Fruit fly (Drosophila melanogaster) whole organism, larva: Measurements from ENCODE around the gene CG42685.
"Not testable (repeated sequence)": the region's sequence is repeated elsewhere in the genome, so short reads cannot be mapped to it uniquely, and the experiment has no call there.

ENCODE experiments used
- noc ChIP-seq: fragments of 200-800 bp; sonication (Bioruptor generic); optimal IDR thresholded peaks from 3 replicates; lab custom pipeline; 2019; ENCODE audit warnings: missing biosample characterization, mild to moderate bottlenecking, missing genetic modification characterization, moderate library complexity

CG42685 gene

dm6 chr2L:14730077-14730476 is at the start of gene CG42685:
TSS of gene CG42685 (minus strand) at chr2L:14730177.
- TF ChIP-seq noc: no peak

DNA sequence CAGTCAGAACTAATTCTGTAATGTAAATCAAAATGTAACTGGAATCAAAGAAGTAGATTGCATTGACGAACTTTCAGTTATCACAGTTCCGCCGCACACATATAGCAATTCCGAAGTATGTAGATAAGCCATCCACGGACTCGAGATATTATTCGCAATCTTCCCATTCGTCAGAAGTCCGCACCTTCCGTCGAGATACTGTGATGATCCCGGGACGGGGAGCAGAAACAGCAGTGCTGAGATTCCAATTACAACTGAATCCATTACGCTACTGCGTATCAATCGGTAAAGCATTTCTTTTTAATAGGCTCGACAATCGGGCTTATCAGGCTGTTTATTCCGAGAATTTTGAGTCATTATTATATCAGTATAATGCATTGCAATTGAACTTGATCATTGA is 44.7 kb upstream of the CG42685 start, which contains the start of gene CG4650:
TSS of gene CG4650 (minus strand) at position 269 of the 400 bp plus-strand sequence.
- TF ChIP-seq noc: no peak

DNA sequence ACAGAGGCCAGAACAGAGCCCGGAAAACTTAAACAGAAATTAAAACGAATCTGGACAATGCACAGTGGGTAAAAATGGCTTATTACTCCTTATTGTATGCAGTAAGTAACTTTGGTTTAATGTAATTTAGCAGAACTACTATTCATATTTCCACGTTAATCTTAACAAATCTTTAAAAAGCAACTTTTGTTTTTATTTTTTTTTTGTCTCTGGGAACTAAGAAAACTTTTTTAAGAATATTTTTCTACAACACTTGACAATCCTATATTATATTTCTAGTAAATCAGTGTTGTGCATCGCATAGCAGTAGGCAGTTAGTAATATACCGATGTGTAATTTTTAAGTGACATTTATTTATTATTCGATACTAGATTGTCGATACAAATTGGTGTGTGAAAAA is 35.6 kb upstream of the CG42685 start, which contains the start of gene CG4701:
TSS of gene CG4701 (plus strand) at position 301 of the 400 bp plus-strand sequence.
- no peak for TF ChIP-seq noc

DNA sequence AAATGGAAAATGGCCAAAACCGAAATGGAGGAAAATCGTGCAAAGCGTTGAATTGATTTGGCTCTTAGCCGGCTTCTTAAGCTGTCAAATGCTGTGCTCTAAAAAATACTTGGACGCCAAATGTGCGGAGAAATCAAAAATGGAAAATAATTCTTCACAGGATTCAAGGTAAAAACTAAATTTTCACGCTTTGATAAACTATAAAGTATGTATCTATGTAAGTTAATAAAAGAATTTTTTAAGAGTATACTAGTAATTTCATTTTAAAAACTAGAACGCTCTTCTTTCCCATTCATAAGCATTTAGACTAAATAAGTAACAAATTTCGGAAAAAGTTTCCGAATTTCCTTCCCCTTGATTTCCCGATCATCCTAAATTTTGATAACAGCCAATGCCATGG is 32.5 kb upstream of the CG42685 start, which contains the start of gene CSN1a:
TSS of gene CSN1a (plus strand) at position 301 of the 400 bp plus-strand sequence.
- TF ChIP-seq noc: no peak

DNA sequence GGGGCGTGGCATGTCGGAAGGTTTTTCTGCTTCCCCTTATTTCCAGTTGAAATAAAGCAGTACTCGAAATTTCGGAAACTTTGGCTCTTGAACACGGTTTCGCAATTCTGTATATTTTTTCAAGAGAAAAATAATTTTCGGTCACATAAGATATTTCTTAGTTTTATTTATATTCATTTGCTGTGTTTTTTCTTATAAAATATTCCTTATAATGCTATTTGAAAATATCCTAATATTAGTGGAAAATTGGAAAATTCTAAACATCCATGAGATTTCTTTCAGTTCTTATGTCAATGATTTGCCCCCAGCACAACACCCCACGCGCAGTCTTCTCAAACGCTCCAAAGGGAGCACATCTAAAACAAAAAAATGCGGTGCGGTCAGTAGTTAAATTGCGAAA is 30.5 kb upstream of the CG42685 start, which contains the start of gene CG4691:
TSS of gene CG4691 (plus strand) at position 301 of the 400 bp plus-strand sequence.
- TF ChIP-seq noc: no peak

DNA sequence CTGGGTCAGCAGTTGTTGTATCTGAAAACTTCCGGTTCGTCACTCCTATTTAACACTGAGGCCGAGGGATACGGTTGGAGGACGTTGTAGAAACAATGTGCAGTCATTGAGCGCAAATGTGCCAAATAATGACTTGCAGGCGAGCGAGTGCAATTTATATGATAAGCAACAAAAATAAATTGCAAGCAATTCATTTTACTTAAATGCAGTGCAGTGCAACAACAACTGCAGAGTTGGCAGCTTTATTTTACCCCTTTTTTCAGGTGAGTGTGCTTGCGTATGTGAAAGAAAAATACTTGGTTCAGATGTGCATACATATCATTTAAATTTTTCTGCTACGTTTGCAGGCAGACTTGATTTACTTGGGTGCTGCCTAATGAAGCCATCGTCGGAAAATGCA is 16.1 kb upstream of the CG42685 start:
- TF ChIP-seq noc: no peak

- TF ChIP-seq noc: no peak
Observed at dm6 chr2L:14745068-14745467, 15.1 kb upstream of the CG42685 start, which contains the start of gene CG42587. TSS of gene CG42587 (minus strand) at chr2L:14745210.

- TF ChIP-seq noc: no peak
Observed at dm6 chr2L:14744121-14744520, 14.1 kb upstream of the CG42685 start, which contains the start of gene CG42681. TSS of gene CG42681 (plus strand) at chr2L:14744421.

- no peak for TF ChIP-seq noc
Observed at dm6 chr2L:14743337-14743736, 13.4 kb upstream of the CG42685 start.

DNA sequence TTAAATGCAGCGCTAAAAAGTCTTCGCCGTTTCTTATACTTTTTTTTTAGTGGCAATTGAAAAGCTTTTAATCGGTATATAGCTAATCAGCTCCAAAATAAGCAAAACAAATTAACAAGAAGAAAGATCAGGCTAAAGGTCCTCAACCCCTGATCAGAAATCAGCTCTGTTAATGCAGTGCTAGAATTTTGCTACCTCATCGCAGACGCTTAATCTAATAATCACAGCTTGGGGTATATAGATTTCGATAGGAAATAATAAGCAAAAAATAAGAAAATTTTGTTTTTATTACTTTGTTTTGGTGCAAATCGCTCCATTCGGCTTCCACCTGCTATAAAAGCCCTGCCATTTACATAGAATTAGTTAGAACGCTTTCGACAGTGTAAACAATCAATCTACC is 12.9 kb upstream of the CG42685 start, which contains the start of gene CG34166:
TSS of gene CG34166 (plus strand) at position 301 of the 400 bp plus-strand sequence.
- not testable (repeated sequence) for TF ChIP-seq noc

DNA sequence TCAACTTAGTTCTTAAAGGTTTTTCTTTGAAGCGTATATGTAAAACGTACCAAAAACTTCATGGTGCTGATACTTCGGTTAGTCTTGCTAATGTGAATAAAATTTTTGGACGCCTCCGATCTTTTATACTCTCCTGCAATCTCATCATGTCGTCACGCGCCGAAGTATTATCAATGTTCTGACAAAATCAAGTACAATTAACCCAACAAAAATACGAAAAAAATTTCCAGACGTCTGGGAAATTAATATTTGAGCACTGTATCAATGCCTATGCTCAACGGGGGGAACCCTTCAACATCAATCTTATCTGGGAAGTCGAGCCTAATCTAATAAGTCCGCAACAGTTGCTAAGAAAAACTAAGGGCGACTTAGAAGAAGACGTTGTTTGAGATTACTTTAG is 11.8 kb upstream of the CG42685 start, which contains the start of gene CG42586:
TSS of gene CG42586 (minus strand) at position 101 of the 400 bp plus-strand sequence.
- TF ChIP-seq noc: not testable (repeated sequence)

DNA sequence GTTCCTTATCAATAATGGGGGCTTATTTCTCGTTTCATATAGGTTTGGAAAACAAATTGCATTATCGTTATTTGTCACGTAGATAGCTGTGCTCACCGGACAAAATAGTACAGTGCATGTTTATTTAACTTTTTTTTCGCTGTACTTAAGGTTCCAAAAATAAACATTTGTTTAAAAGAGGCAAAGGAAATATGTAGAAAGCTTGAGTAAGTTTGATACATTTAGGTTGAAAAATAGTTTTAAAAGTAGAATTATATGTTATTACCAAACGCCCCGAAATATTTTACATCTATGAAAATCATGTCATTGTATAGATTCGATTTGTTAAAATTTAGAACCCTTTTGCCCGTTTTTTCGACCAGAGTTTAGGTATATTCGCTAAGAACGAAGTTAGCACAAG is 9.6 kb upstream of the CG42685 start, which contains the start of gene CG42585:
TSS of gene CG42585 (plus strand) at position 301 of the 400 bp plus-strand sequence.
- TF ChIP-seq noc: not testable (repeated sequence)

DNA sequence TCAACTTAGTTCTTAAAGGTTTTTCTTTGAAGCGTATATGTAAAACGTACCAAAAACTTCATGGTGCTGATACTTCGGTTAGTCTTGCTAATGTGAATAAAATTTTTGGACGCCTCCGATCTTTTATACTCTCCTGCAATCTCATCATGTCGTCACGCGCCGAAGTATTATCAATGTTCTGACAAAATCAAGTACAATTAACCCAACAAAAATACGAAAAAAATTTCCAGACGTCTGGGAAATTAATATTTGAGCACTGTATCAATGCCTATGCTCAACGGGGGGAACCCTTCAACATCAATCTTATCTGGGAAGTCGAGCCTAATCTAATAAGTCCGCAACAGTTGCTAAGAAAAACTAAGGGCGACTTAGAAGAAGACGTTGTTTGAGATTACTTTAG is 7.7 kb upstream of the CG42685 start, which contains the start of gene CG31775:
TSS of gene CG31775 (minus strand) at position 101 of the 400 bp plus-strand sequence.
- TF ChIP-seq noc: not testable (repeated sequence)

DNA sequence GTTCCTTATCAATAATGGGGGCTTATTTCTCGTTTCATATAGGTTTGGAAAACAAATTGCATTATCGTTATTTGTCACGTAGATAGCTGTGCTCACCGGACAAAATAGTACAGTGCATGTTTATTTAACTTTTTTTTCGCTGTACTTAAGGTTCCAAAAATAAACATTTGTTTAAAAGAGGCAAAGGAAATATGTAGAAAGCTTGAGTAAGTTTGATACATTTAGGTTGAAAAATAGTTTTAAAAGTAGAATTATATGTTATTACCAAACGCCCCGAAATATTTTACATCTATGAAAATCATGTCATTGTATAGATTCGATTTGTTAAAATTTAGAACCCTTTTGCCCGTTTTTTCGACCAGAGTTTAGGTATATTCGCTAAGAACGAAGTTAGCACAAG is 5.6 kb upstream of the CG42685 start, which contains the start of gene CG31835:
TSS of gene CG31835 (plus strand) at position 301 of the 400 bp plus-strand sequence.
- TF ChIP-seq noc: not testable (repeated sequence)

DNA sequence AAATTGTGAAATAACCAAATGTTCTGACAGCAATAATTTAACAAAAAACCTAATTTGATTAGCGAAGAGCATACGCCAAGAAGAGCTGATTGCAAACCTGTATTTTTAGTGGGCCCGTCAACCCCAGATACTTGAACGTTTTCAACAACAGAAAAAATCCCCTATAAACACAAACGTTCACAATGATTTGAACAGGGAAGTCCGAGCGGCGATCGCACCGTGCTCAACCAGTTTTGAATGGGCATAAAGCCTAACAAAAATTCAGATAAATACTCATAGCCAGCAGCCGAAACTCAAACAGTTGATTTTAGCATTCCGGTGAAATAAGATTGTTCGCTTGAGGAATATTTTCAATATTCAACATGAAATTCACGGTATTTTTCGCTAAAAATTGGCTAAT is 16.5 kb downstream of the CG42685 start, which contains the start of gene CG34165:
TSS of gene CG34165 (plus strand) at position 284 of the 400 bp plus-strand sequence.
- TF ChIP-seq noc: no peak

- TF ChIP-seq noc: no peak
Observed at dm6 chr2L:14712245-14712644, 17.7 kb downstream of the CG42685 start, which contains the start of gene CG15282. TSS of gene CG15282 (plus strand) at chr2L:14712471.

DNA sequence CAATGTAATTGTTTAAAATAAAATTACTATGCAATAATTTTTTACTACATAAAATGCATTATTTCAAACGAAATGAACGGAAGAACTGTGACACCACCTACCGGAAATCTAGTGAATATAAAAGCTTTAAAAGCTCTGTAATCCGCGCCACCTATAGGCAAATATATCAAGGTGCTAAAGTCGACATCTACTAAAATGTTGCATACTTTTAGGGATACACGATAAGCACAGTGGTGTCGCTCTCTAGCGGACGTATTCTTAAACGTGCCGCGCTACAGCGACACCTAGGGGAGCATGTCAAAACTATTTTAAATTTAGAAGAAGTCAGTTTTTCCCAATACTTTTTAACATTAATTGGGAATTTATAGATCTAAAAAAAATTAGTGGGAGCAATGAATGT is 23.8 kb downstream of the CG42685 start:
- no peak for TF ChIP-seq noc

DNA sequence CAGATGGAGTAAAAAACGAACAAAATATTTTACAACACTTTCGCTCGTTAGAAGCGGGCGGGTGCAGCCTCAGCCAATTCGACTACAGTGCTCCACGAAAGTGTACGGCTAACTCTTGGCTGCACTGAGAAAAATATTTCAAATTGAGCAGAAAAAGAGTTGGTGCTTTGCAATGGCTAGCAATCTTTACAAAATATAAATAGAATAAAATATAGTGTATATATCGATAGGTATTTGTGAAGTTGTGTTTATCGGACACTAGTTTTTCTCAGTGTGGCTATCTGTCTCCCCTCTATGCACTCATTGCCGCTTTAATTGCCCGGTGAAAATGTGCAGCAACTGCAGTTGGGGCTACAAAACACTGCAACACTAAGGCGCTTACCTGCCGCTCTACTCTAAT is 28.5 kb downstream of the CG42685 start:
- TF ChIP-seq noc: no peak
